Fruit fly (Drosophila melanogaster) whole organism, embryonic: ENCODE results near the gene CG13123.

Experiments used
- Atf6 ChIP-seq: fragments of 200-800 bp; sonication (Bioruptor generic); IDR thresholded peaks from 2 replicates; pipeline ENCODE4 v1.3.6; 2022; ENCODE audit warnings: missing biosample characterization, missing genetic modification characterization
- C15 ChIP-seq: fragments of 200-800 bp; sonication (Bioruptor generic); IDR thresholded peaks from 3 replicates; pipeline ENCODE4 v1.3.6; 2022; ENCODE audit warnings: missing biosample characterization, missing genetic modification characterization
- CG10366 ChIP-seq: fragments of 200-800 bp; sonication (Bioruptor generic); IDR thresholded peaks from 2 replicates; pipeline ENCODE4 v1.3.6; 2022; ENCODE audit warnings: missing biosample characterization, missing genetic modification characterization
- CG10565 ChIP-seq: fragments of 200-800 bp; sonication (Bioruptor generic); optimal IDR thresholded peaks from 3 replicates; lab custom pipeline; 2016; ENCODE audit warnings: missing biosample characterization, mild to moderate bottlenecking, missing genetic modification characterization
- CG12659 ChIP-seq: fragments of 200-800 bp; sonication (Bioruptor generic); optimal IDR thresholded peaks from 3 replicates; lab custom pipeline; 2017; ENCODE audit warnings: mild to moderate bottlenecking, missing biosample characterization, missing genetic modification reagents, missing genetic modification characterization
- CG13123 ChIP-seq: fragments of 200-800 bp; sonication (Bioruptor generic); optimal IDR thresholded peaks from 2 replicates; lab custom pipeline; 2016; ENCODE audit warnings: missing biosample characterization, missing genetic modification characterization
- CG13775 ChIP-seq: fragments of 200-800 bp; sonication (Bioruptor generic); optimal IDR thresholded peaks from 3 replicates; lab custom pipeline; 2017; ENCODE audit warnings: missing biosample characterization, mild to moderate bottlenecking, missing genetic modification characterization
- CG14014 ChIP-seq: fragments of 200-800 bp; sonication (Bioruptor generic); IDR thresholded peaks from 2 replicates; pipeline ENCODE4 v1.3.6; 2022; ENCODE audit warnings: missing biosample characterization, missing genetic modification characterization
- CG16813 ChIP-seq: fragments of 200-800 bp; sonication (Bioruptor generic); IDR thresholded peaks from 3 replicates; pipeline ENCODE4 v1.3.6; 2022; ENCODE audit warnings: missing biosample characterization, missing genetic modification characterization; ENCODE audit not compliant: partially characterized antibody
- CG17359 ChIP-seq: fragments of 200-800 bp; sonication (Bioruptor generic); optimal IDR thresholded peaks from 3 replicates; lab custom pipeline; 2018; ENCODE audit warnings: missing biosample characterization, mild to moderate bottlenecking, missing genetic modification characterization, moderate library complexity
- CG18599 ChIP-seq: fragments of 200-800 bp; sonication (Bioruptor generic); optimal IDR thresholded peaks from 3 replicates; lab custom pipeline; 2017; ENCODE audit warnings: missing biosample characterization, missing genetic modification characterization, mild to moderate bottlenecking, moderate library complexity, missing genetic modification reagents
- CG18619 ChIP-seq: fragments of 200-800 bp; sonication (Bioruptor generic); optimal IDR thresholded peaks from 3 replicates; lab custom pipeline; 2017; ENCODE audit warnings: missing biosample characterization, mild to moderate bottlenecking, missing genetic modification characterization
- CG3065 ChIP-seq: fragments of 200-800 bp; sonication (Bioruptor generic); optimal IDR thresholded peaks from 2 replicates; lab custom pipeline; 2016; ENCODE audit warnings: missing biosample characterization, missing genetic modification characterization
- CG31441 ChIP-seq: fragments of 200-800 bp; sonication (Bioruptor generic); IDR thresholded peaks from 2 replicates; pipeline ENCODE4 v1.3.6; 2022; ENCODE audit warnings: missing biosample characterization, missing genetic modification characterization
- CG33213 ChIP-seq: fragments of 200-800 bp; sonication (Bioruptor generic); optimal IDR thresholded peaks from 3 replicates; lab custom pipeline; 2016; ENCODE audit warnings: missing biosample characterization, missing genetic modification characterization
- CG4424 ChIP-seq: fragments of 200-800 bp; sonication (Bioruptor generic); optimal IDR thresholded peaks from 3 replicates; lab custom pipeline; 2016; ENCODE audit warnings: missing biosample characterization, missing genetic modification characterization
- CG7786 ChIP-seq: fragments of 200-800 bp; sonication (Bioruptor generic); optimal IDR thresholded peaks from 2 replicates; lab custom pipeline; 2016; ENCODE audit warnings: missing biosample characterization, missing genetic modification characterization
- CG8290 ChIP-seq, 3 experiments: fragments of 200-800 bp; sonication (Bioruptor generic); optimal IDR thresholded peaks; 2 replicates each; lab custom pipeline; 2016 to 2019; ENCODE audit warnings: missing biosample characterization in 3 of 3, missing genetic modification characterization in 3 of 3, mild to moderate bottlenecking in 2 of 3, moderate library complexity in 1 of 3
- CG8388 ChIP-seq: fragments of 200-800 bp; sonication (Bioruptor generic); optimal IDR thresholded peaks from 2 replicates; lab custom pipeline; 2019; ENCODE audit warnings: missing biosample characterization, mild to moderate bottlenecking, missing genetic modification characterization, moderate library complexity
- CrebB ChIP-seq: fragments of 200-800 bp; sonication (Bioruptor generic); optimal IDR thresholded peaks from 3 replicates; lab custom pipeline; 2018; ENCODE audit warnings: missing biosample characterization, mild to moderate bottlenecking, missing genetic modification characterization
- D19A ChIP-seq: fragments of 200-800 bp; optimal IDR thresholded peaks from 3 replicates; lab custom pipeline; 2019; ENCODE audit warnings: missing biosample characterization, mild to moderate bottlenecking, missing genetic modification characterization, moderate library complexity
- E2f2 ChIP-seq: fragments of 200-800 bp; sonication (Bioruptor generic); IDR thresholded peaks from 2 replicates; pipeline ENCODE4 v1.3.6; 2022; ENCODE audit warnings: missing biosample characterization, missing genetic modification characterization
- ERR ChIP-seq: fragments of 200-800 bp; sonication (Bioruptor generic); optimal IDR thresholded peaks from 2 replicates; lab custom pipeline; 2016; ENCODE audit warnings: missing biosample characterization, missing genetic modification characterization
- Elba2 ChIP-seq: fragments of 200-800 bp; sonication (Bioruptor generic); optimal IDR thresholded peaks from 3 replicates; lab custom pipeline; 2016; ENCODE audit warnings: missing biosample characterization, missing genetic modification characterization
- Ets65A ChIP-seq: fragments of 200-800 bp; sonication (Bioruptor generic); peaks from one replicate; lab custom pipeline; 2016; ENCODE audit warnings: missing biosample characterization, missing genetic modification characterization
- Hr78 ChIP-seq, 2 experiments: fragments of 200-800 bp in 1 of 2; fragments of >200 bp in 1 of 2; sonication (Bioruptor generic) in 1 of 2; optimal IDR thresholded peaks; 2 replicates each; lab custom pipeline; 2017 to 2019; ENCODE audit warnings: missing biosample characterization in 2 of 2, missing genetic modification characterization in 2 of 2, mild to moderate bottlenecking in 1 of 2, moderate library complexity in 1 of 2
- Jarid2 ChIP-seq: fragments of 200-800 bp; sonication (Bioruptor generic); optimal IDR thresholded peaks from 3 replicates; lab custom pipeline; 2017; ENCODE audit warnings: mild to moderate bottlenecking, missing biosample characterization, missing genetic modification reagents, missing genetic modification characterization
- Mad ChIP-seq: fragments of 200-800 bp; sonication (Bioruptor generic); optimal IDR thresholded peaks from 2 replicates; lab custom pipeline; 2016; ENCODE audit warnings: missing biosample characterization, missing genetic modification characterization
- Sox102F ChIP-seq: fragments of 200-800 bp; sonication (Bioruptor generic); optimal IDR thresholded peaks from 2 replicates; lab custom pipeline; 2018; ENCODE audit warnings: missing biosample characterization, mild to moderate bottlenecking, missing genetic modification characterization, moderate library complexity
- Sry-δ ChIP-seq: fragments of 200-800 bp; sonication (Bioruptor generic); optimal IDR thresholded peaks from 2 replicates; lab custom pipeline; 2016; ENCODE audit warnings: missing biosample characterization, missing genetic modification characterization
- Trl ChIP-seq, 3 experiments: fragments of >200 bp in 2 of 3; fragments of 200-800 bp in 1 of 3; sonication (Bioruptor generic) in 1 of 3; optimal IDR thresholded peaks; 2 replicates in 1 of 3; 3 replicates in 2 of 3; lab custom pipeline; 2016 to 2017; ENCODE audit warnings: missing biosample characterization in 1 of 3, missing genetic modification characterization in 1 of 3
- Xbp1 ChIP-seq: fragments of 200-800 bp; sonication (Bioruptor generic); optimal IDR thresholded peaks from 3 replicates; lab custom pipeline; 2016; ENCODE audit warnings: missing biosample characterization, mild to moderate bottlenecking, missing genetic modification characterization
- al ChIP-seq: fragments of 200-800 bp; sonication (Bioruptor generic); IDR thresholded peaks from 2 replicates; pipeline ENCODE4 v1.3.6; 2022; ENCODE audit warnings: missing biosample characterization, missing genetic modification characterization
- az2 ChIP-seq: fragments of 200-800 bp; sonication (Bioruptor generic); optimal IDR thresholded peaks from 3 replicates; lab custom pipeline; 2016; ENCODE audit warnings: missing biosample characterization, missing genetic modification characterization
- bab2 ChIP-seq: fragments of 200-800 bp; sonication (Bioruptor generic); optimal IDR thresholded peaks from 2 replicates; lab custom pipeline; 2016; ENCODE audit warnings: missing biosample characterization, missing genetic modification characterization
- btn ChIP-seq: fragments of 200-800 bp; sonication (Bioruptor generic); optimal IDR thresholded peaks from 2 replicates; lab custom pipeline; 2016; ENCODE audit warnings: missing biosample characterization, missing genetic modification characterization
- caup ChIP-seq: fragments of 200-800 bp; sonication (Bioruptor generic); optimal IDR thresholded peaks from 3 replicates; lab custom pipeline; 2017; ENCODE audit warnings: missing biosample characterization, mild to moderate bottlenecking, missing genetic modification characterization, moderate library complexity; ENCODE audit not compliant: severe bottlenecking
- chinmo ChIP-seq: fragments of 200-800 bp; sonication (Bioruptor generic); IDR thresholded peaks from 4 replicates; pipeline ENCODE4 v1.3.6; 2022; ENCODE audit warnings: missing biosample characterization, missing genetic modification characterization; ENCODE audit not compliant: partially characterized antibody
- croc ChIP-seq: fragments of 200-800 bp; sonication (Bioruptor generic); conservative IDR thresholded peaks from 3 replicates; pipeline ENCODE4 v1.3.6; 2022; ENCODE audit warnings: missing biosample characterization, missing genetic modification characterization
- cwo ChIP-seq: fragments of 200-800 bp; sonication (Bioruptor generic); optimal IDR thresholded peaks from 3 replicates; lab custom pipeline; 2017; ENCODE audit warnings: missing biosample characterization, missing genetic modification characterization, mild to moderate bottlenecking, moderate library complexity, missing genetic modification reagents
- dm ChIP-seq: fragments of 200-800 bp; sonication (Bioruptor generic); optimal IDR thresholded peaks from 3 replicates; lab custom pipeline; 2016; ENCODE audit warnings: missing biosample characterization, missing genetic modification characterization
- fd96Cb ChIP-seq: fragments of 200-800 bp; sonication (Bioruptor generic); optimal IDR thresholded peaks from 2 replicates; lab custom pipeline; 2018; ENCODE audit warnings: missing biosample characterization, mild to moderate bottlenecking, missing genetic modification characterization, moderate library complexity
- grn ChIP-seq: fragments of 200-800 bp; sonication (Bioruptor generic); optimal IDR thresholded peaks from 3 replicates; lab custom pipeline; 2017; ENCODE audit warnings: missing biosample characterization, missing genetic modification characterization
- ham ChIP-seq: fragments of 200-800 bp; sonication (Bioruptor generic); IDR thresholded peaks from 2 replicates; pipeline ENCODE4 v1.3.6; 2022; ENCODE audit warnings: missing biosample characterization, missing genetic modification characterization
- ken ChIP-seq: fragments of 200-800 bp; sonication (Bioruptor generic); IDR thresholded peaks from 3 replicates; pipeline ENCODE4 v1.3.6; 2022; ENCODE audit warnings: missing biosample characterization, missing genetic modification characterization
- lilli ChIP-seq: fragments of 200-800 bp; sonication (Bioruptor generic); optimal IDR thresholded peaks from 3 replicates; lab custom pipeline; 2016; ENCODE audit warnings: missing biosample characterization, missing genetic modification characterization
- nmo ChIP-seq: fragments of 200-800 bp; sonication (Bioruptor generic); optimal IDR thresholded peaks from 2 replicates; lab custom pipeline; 2018; ENCODE audit warnings: missing biosample characterization, mild to moderate bottlenecking, missing genetic modification characterization, moderate library complexity
- pfk ChIP-seq: fragments of 200-800 bp; sonication (Bioruptor generic); optimal IDR thresholded peaks from 2 replicates; lab custom pipeline; 2018; ENCODE audit warnings: missing biosample characterization, mild to moderate bottlenecking, missing genetic modification characterization, moderate library complexity
- sens ChIP-seq: fragments of 200-800 bp; sonication (Bioruptor generic); peaks from one replicate; lab custom pipeline; 2016; ENCODE audit warnings: missing biosample characterization, missing genetic modification characterization
- sna ChIP-seq: fragments of 200-800 bp; sonication (Bioruptor generic); IDR thresholded peaks from 2 replicates; pipeline ENCODE4 v1.3.6; 2022; ENCODE audit warnings: missing biosample characterization, missing genetic modification characterization; ENCODE audit not compliant: partially characterized antibody

The CG13123 gene

dm6 chr2L:9782176-9782581, 10.7 kb downstream of the CG13123 start, which contains the start of gene IP3K1 (continued):
- peak; percentile 45 for TF ChIP-seq CG18599
- no peak for TF ChIP-seq ken (GFP tag; lab: Robert Waterston, UW)
- no peak for TF ChIP-seq Sry-δ (GFP tag; lab: Kevin White, UChicago)
- TF ChIP-seq CrebB: peak; percentile 61
- TF ChIP-seq dm (GFP tag; lab: Kevin White, UChicago): no peak
- TF ChIP-seq CG13123 (GFP tag; lab: Kevin White, UChicago): no peak
- TF ChIP-seq chinmo (GFP tag; lab: Robert Waterston, UW): peak; percentile 96; the same call in 3 of the 4 replicates
- TF ChIP-seq CG17359: peak; percentile 26
- TF ChIP-seq CG16813 (GFP tag; lab: Robert Waterston, UW): no peak
- TF ChIP-seq Mad (GFP tag; lab: Kevin White, UChicago): no peak
- peak; percentile 45; the same call in 1 of the 2 replicates for TF ChIP-seq E2f2 (GFP tag; lab: Robert Waterston, UW)
- TF ChIP-seq CG7786 (GFP tag; lab: Kevin White, UChicago): peak; percentile 8
- peak; percentile 87 for TF ChIP-seq sens (GFP tag; lab: Kevin White, UChicago)
- no peak for TF ChIP-seq D19A (tag; lab: Kevin White, UChicago)
- TF ChIP-seq pfk (GFP tag; lab: Kevin White, UChicago): no peak
- TF ChIP-seq CG18619 (GFP tag; lab: Kevin White, UChicago): no peak
- TF ChIP-seq CG8388: peak; percentile 4
- TF ChIP-seq caup (GFP tag; lab: Kevin White, UChicago): peak; percentile 58
- no peak for TF ChIP-seq bab2 (GFP tag; lab: Kevin White, UChicago)
- TF ChIP-seq CG3065 (GFP tag; lab: Kevin White, UChicago): no peak
- no peak for TF ChIP-seq CG4424 (GFP tag; lab: Kevin White, UChicago)
- no peak for TF ChIP-seq fd96Cb (tag; lab: Kevin White, UChicago)
- TF ChIP-seq az2 (GFP tag; lab: Kevin White, UChicago): no peak
- TF ChIP-seq CG10565 (GFP tag; lab: Kevin White, UChicago): no peak
- no peak for TF ChIP-seq Sox102F (GFP tag; lab: Kevin White, UChicago)
- TF ChIP-seq nmo (GFP tag; lab: Kevin White, UChicago): no peak
- no peak; the same call in 1 of the 2 replicates for TF ChIP-seq CG10366
- peak; percentile 47 for TF ChIP-seq CG8290 (GFP tag; optimal IDR thresholded peaks at IDR 0.05; lab: Kevin White, UChicago)
- TF ChIP-seq CG8290 (tag; optimal IDR thresholded peaks at IDR 0.05; lab: Kevin White, UChicago): peak in 1 of 2 experiments; percentile 88
- peak; percentile 60 for TF ChIP-seq grn (GFP tag; lab: Kevin White, UChicago)
- TF ChIP-seq btn (GFP tag; lab: Kevin White, UChicago): peak; percentile 24
- TF ChIP-seq Xbp1 (GFP tag; lab: Kevin White, UChicago): peak; percentile 29
- no peak for TF ChIP-seq Hr78 (GFP tag; optimal IDR thresholded peaks at IDR 0.05; lab: Kevin White, UChicago)
- TF ChIP-seq CG13775 (GFP tag; lab: Kevin White, UChicago): peak; percentile 17
- no peak; the same call in 1 of the 2 replicates for TF ChIP-seq CG31441 (GFP tag; lab: Robert Waterston, UW)
- TF ChIP-seq CG33213 (GFP tag; lab: Kevin White, UChicago): no peak
- TF ChIP-seq CG14014: no peak; the same call in 1 of the 2 replicates
- TF ChIP-seq lilli (GFP tag; lab: Kevin White, UChicago): peak; percentile 16
- TF ChIP-seq Atf6 (GFP tag; lab: Robert Waterston, UW): peak; percentile 59
- no peak for TF ChIP-seq ham (GFP tag; lab: Robert Waterston, UW)
- TF ChIP-seq Trl (optimal IDR thresholded peaks at IDR 0.05; lab: Kevin White, UChicago): peak; percentile 91 to 96
- peak; percentile 29 for TF ChIP-seq Trl (GFP tag; optimal IDR thresholded peaks at IDR 0.05; lab: Kevin White, UChicago)
- no peak for TF ChIP-seq al (GFP tag; lab: Robert Waterston, UW)
- TF ChIP-seq Elba2 (GFP tag; lab: Kevin White, UChicago): no peak
- peak; percentile 99 for TF ChIP-seq Jarid2
- no peak for TF ChIP-seq C15 (GFP tag; lab: Robert Waterston, UW)
- TF ChIP-seq croc (GFP tag; lab: Robert Waterston, UW): no peak
- peak; percentile 54 for TF ChIP-seq sna (GFP tag; lab: Robert Waterston, UW)
- TF ChIP-seq cwo (GFP tag; lab: Kevin White, UChicago): peak; percentile 50
- TF ChIP-seq ERR (GFP tag; lab: Kevin White, UChicago): peak; percentile 28
- TF ChIP-seq CG12659 (GFP tag; lab: Kevin White, UChicago): peak; percentile 15
- no peak for TF ChIP-seq Ets65A (GFP tag; lab: Kevin White, UChicago)
